Fruit fly (Drosophila melanogaster): Measurements from ENCODE around the gene KrT95D.
A peak's percentile ranks its signal among the peaks of the same experiment; 100 is the strongest.

KrT95D gene

dm6 chr3R:24037538-24038265 lies 6.1 kb upstream of the KrT95D start, which contains the start of gene spas (continued):
- TF ChIP-seq CG9609 (GFP tag; optimal IDR thresholded peaks at IDR 0.05) (peak; percentile 81), gsb (GFP tag; IDR thresholded peaks at IDR 0.05) (peak; percentile 31; the same call in 1 of the 2 replicates), CG10979 (tag; optimal IDR thresholded peaks at IDR 0.05) (peak; percentile 46), Sin3A (optimal IDR thresholded peaks at IDR 0.05) (peak; percentile 95), CG2120 (GFP tag; optimal IDR thresholded peaks at IDR 0.05) (peak; percentile 88), Myb (GFP tag; optimal IDR thresholded peaks at IDR 0.05) (peak; percentile 91), dm (GFP tag; optimal IDR thresholded peaks at IDR 0.05) (peak; percentile 67), en (GFP tag; optimal IDR thresholded peaks at IDR 0.05) (no peak), pum (GFP tag; optimal IDR thresholded peaks at IDR 0.05) (peak; percentile 80), CG11085 (GFP tag; IDR thresholded peaks at IDR 0.05) (peak; percentile 44; the same call in 1 of the 2 replicates), CG3407 (GFP tag; optimal IDR thresholded peaks at IDR 0.05) (peak; percentile 46), bcd (GFP tag; optimal IDR thresholded peaks at IDR 0.05) (peak; percentile 65), Mrtf (GFP tag; IDR thresholded peaks at IDR 0.05) (peak; percentile 52; the same call in 1 of the 3 replicates), oc (tag; optimal IDR thresholded peaks at IDR 0.05) (peak; percentile 26), CG1647 (GFP tag; optimal IDR thresholded peaks at IDR 0.05) (peak; percentile 28), Adf1 (GFP tag; IDR thresholded peaks at IDR 0.05) (no peak), CG12071 (GFP tag; optimal IDR thresholded peaks at IDR 0.05) (no peak), Optix (GFP tag; IDR thresholded peaks at IDR 0.05) (peak; percentile 76; the same call in 2 of the 3 replicates), Nf-YA (GFP tag; IDR thresholded peaks at IDR 0.05) (no peak), ro (GFP tag; IDR thresholded peaks at IDR 0.05) (peak; percentile 15; the same call in 1 of the 2 replicates), CG3163 (GFP tag; optimal IDR thresholded peaks at IDR 0.05) (peak; percentile 58), CG11456 (GFP tag; IDR thresholded peaks at IDR 0.05) (peak; percentile 82), H15 (GFP tag; IDR thresholded peaks at IDR 0.05) (peak; percentile 68; the same call in 2 of the 3 replicates), vvl (GFP tag; IDR thresholded peaks at IDR 0.05) (peak; percentile 81), otp (GFP tag; IDR thresholded peaks at IDR 0.05) (0 out of 3 replicates have a peak, but pooled peaks have one; percentile 23), CG6791 (GFP tag; IDR thresholded peaks at IDR 0.05; ENCODE audit: partially characterized antibody) (peak; percentile 95), crp (GFP tag; optimal IDR thresholded peaks at IDR 0.05) (peak in 1 of 2 experiments; percentile 81), br (optimal IDR thresholded peaks at IDR 0.05) (no peak), CkIIα-i1 (GFP tag; IDR thresholded peaks at IDR 0.05) (no peak), yki (optimal IDR thresholded peaks at IDR 0.05) (no peak), disco-r (GFP tag; optimal IDR thresholded peaks at IDR 0.05) (no peak), Med (GFP tag) (peak; percentile 95), CG17361 (GFP tag; IDR thresholded peaks at IDR 0.05) (peak; percentile 86), CG11504 (tag; optimal IDR thresholded peaks at IDR 0.05) (no peak), pita (GFP tag; optimal IDR thresholded peaks at IDR 0.05) (no peak), CG10267 (tag; optimal IDR thresholded peaks at IDR 0.05) (peak; percentile 65), CG12769 (tag; optimal IDR thresholded peaks at IDR 0.05) (no peak), Hsf (GFP tag; optimal IDR thresholded peaks at IDR 0.05) (peak; percentile 75), CG7271 (tag; optimal IDR thresholded peaks at IDR 0.05) (peak; percentile 21), CG34422 (GFP tag; IDR thresholded peaks at IDR 0.05) (peak; percentile 82), psq (GFP tag; optimal IDR thresholded peaks at IDR 0.05) (peak; percentile 33), BEAF-32 (GFP tag; optimal IDR thresholded peaks at IDR 0.05) (peak; percentile 96), hb (GFP tag; IDR thresholded peaks at IDR 0.05; ENCODE audit: partially characterized antibody) (peak; percentile 92), grau (tag; optimal IDR thresholded peaks at IDR 0.05) (peak; percentile 53), CG11560 (tag; IDR thresholded peaks at IDR 0.05) (0 out of 3 replicates have a peak, but pooled peaks have one; percentile 30), Fer2 (tag; optimal IDR thresholded peaks at IDR 0.05) (peak; percentile 22), ac (GFP tag; optimal IDR thresholded peaks at IDR 0.05) (no peak), Dad (GFP tag; optimal IDR thresholded peaks at IDR 0.05) (peak; percentile 58), Nf-YB (GFP tag; optimal IDR thresholded peaks at IDR 0.05) (peak; percentile 31), CG30403 (GFP tag; optimal IDR thresholded peaks at IDR 0.05) (peak; percentile 82), CG3726 (GFP tag; IDR thresholded peaks at IDR 0.05) (peak; percentile 33; the same call in 2 of the 3 replicates)

All from whole organism, embryonic.